Fruit fly (Drosophila melanogaster) whole organism, embryonic: ENCODE data around the gene mbc.

ENCODE experiments used
- Abd-B ChIP-seq: fragments of 200-800 bp; sonication (Bioruptor generic); optimal IDR thresholded peaks from 2 replicates; lab custom pipeline; 2018; ENCODE audit warnings: missing biosample characterization, mild to moderate bottlenecking, missing genetic modification characterization, moderate library complexity
- Ada2b ChIP-seq: fragments of 200-800 bp; sonication (Bioruptor generic); IDR thresholded peaks from 2 replicates; pipeline ENCODE4 v1.3.6; 2022; ENCODE audit warnings: missing biosample characterization, missing genetic modification characterization
- CG12659 ChIP-seq: fragments of 200-800 bp; sonication (Bioruptor generic); optimal IDR thresholded peaks from 3 replicates; lab custom pipeline; 2017; ENCODE audit warnings: mild to moderate bottlenecking, missing biosample characterization, missing genetic modification reagents, missing genetic modification characterization
- CG15514 ChIP-seq: fragments of 200-800 bp; sonication (Bioruptor generic); optimal IDR thresholded peaks from 3 replicates; lab custom pipeline; 2017; ENCODE audit warnings: missing biosample characterization, missing genetic modification characterization, mild to moderate bottlenecking, moderate library complexity, missing genetic modification reagents
- CG16815 ChIP-seq: fragments of 200-800 bp; sonication (Bioruptor generic); optimal IDR thresholded peaks from 3 replicates; lab custom pipeline; 2017; ENCODE audit warnings: missing biosample characterization, mild to moderate bottlenecking, missing genetic modification characterization
- CG17829 ChIP-seq: fragments of 200-800 bp; optimal IDR thresholded peaks from 2 replicates; lab custom pipeline; 2019; ENCODE audit warnings: missing biosample characterization, mild to moderate bottlenecking, missing genetic modification characterization, moderate library complexity
- CG18764 ChIP-seq: fragments of 200-800 bp; sonication (Bioruptor generic); optimal IDR thresholded peaks from 3 replicates; lab custom pipeline; 2016; ENCODE audit warnings: missing biosample characterization, missing genetic modification characterization
- CG3847 ChIP-seq: fragments of 200-800 bp; sonication (Bioruptor generic); IDR thresholded peaks from 2 replicates; pipeline ENCODE4 v1.3.6; 2022; ENCODE audit warnings: missing biosample characterization, missing genetic modification characterization
- CG3995 ChIP-seq: fragments of 200-800 bp; sonication (Bioruptor generic); optimal IDR thresholded peaks from 3 replicates; lab custom pipeline; 2016; ENCODE audit warnings: missing biosample characterization, missing genetic modification characterization
- CG6791 ChIP-seq: fragments of 200-800 bp; sonication (Bioruptor generic); IDR thresholded peaks from 3 replicates; pipeline ENCODE4 v1.3.6; 2022; ENCODE audit warnings: missing biosample characterization, missing genetic modification characterization; ENCODE audit not compliant: partially characterized antibody
- CG7372 ChIP-seq: fragments of 200-800 bp; sonication (Bioruptor generic); IDR thresholded peaks from 2 replicates; pipeline ENCODE4 v1.3.6; 2022; ENCODE audit warnings: missing biosample characterization, missing genetic modification characterization
- Chrac-16 ChIP-seq: fragments of 200-800 bp; sonication (Bioruptor generic); optimal IDR thresholded peaks from 3 replicates; lab custom pipeline; 2016; ENCODE audit warnings: missing biosample characterization, missing genetic modification characterization
- D ChIP-seq, 2 experiments: fragments of 200-800 bp in 1 of 2; fragments of >200 bp in 1 of 2; sonication (Bioruptor generic) in 1 of 2; optimal IDR thresholded peaks; 2 replicates in 1 of 2; 3 replicates in 1 of 2; lab custom pipeline; 2017; ENCODE audit warnings: mild to moderate bottlenecking in 1 of 2, missing biosample characterization in 1 of 2, missing genetic modification characterization in 1 of 2, missing genetic modification reagents in 1 of 2
- Dad ChIP-seq: fragments of 200-800 bp; sonication (Bioruptor generic); optimal IDR thresholded peaks from 3 replicates; lab custom pipeline; 2016; ENCODE audit warnings: missing biosample characterization, missing genetic modification characterization
- Doc2 ChIP-seq: fragments of 200-800 bp; sonication (Bioruptor generic); IDR thresholded peaks from 2 replicates; pipeline ENCODE4 v1.3.6; 2022; ENCODE audit warnings: missing biosample characterization, missing genetic modification characterization
- HLH3B ChIP-seq: fragments of 200-800 bp; sonication (Bioruptor generic); IDR thresholded peaks from 2 replicates; pipeline ENCODE4 v1.3.6; 2022; ENCODE audit warnings: missing biosample characterization, missing genetic modification characterization
- Hand ChIP-seq: fragments of 200-800 bp; sonication (Bioruptor generic); optimal IDR thresholded peaks from 2 replicates; lab custom pipeline; 2017; ENCODE audit warnings: mild to moderate bottlenecking, missing biosample characterization, missing genetic modification reagents, missing genetic modification characterization
- HmgZ ChIP-seq: fragments of 200-800 bp; sonication (Bioruptor generic); optimal IDR thresholded peaks from 2 replicates; lab custom pipeline; 2018; ENCODE audit warnings: missing biosample characterization, mild to moderate bottlenecking, missing genetic modification characterization
- Lhr ChIP-seq: fragments of 200-800 bp; sonication (Bioruptor generic); optimal IDR thresholded peaks from 3 replicates; lab custom pipeline; 2017; ENCODE audit warnings: mild to moderate bottlenecking, missing biosample characterization, missing genetic modification reagents, missing genetic modification characterization
- MTF-1 ChIP-seq: fragments of 200-800 bp; sonication (Bioruptor generic); optimal IDR thresholded peaks from 2 replicates; lab custom pipeline; 2018; ENCODE audit warnings: missing biosample characterization, mild to moderate bottlenecking, missing genetic modification characterization, borderline replicate concordance
- Mad ChIP-seq: fragments of 200-800 bp; sonication (Bioruptor generic); optimal IDR thresholded peaks from 2 replicates; lab custom pipeline; 2016; ENCODE audit warnings: missing biosample characterization, missing genetic modification characterization
- Nf-YA ChIP-seq: fragments of 200-800 bp; sonication (Bioruptor generic); IDR thresholded peaks from 2 replicates; pipeline ENCODE4 v1.3.6; 2022; ENCODE audit warnings: missing biosample characterization, missing genetic modification characterization
- Pdp1 ChIP-seq, 2 experiments: fragments of 200-800 bp; sonication (Bioruptor generic); optimal IDR thresholded peaks; 3 replicates each; lab custom pipeline; 2016; ENCODE audit warnings: missing biosample characterization in 2 of 2, missing genetic modification characterization in 2 of 2, mild to moderate bottlenecking in 1 of 2, moderate library complexity in 1 of 2
- Side ChIP-seq: fragments of 200-800 bp; sonication (Bioruptor generic); optimal IDR thresholded peaks from 2 replicates; lab custom pipeline; 2016; ENCODE audit warnings: missing biosample characterization, missing genetic modification characterization
- bsh ChIP-seq, 2 experiments: fragments of 200-800 bp; sonication (Bioruptor generic); optimal IDR thresholded peaks; 2 replicates each; lab custom pipeline; 2017 to 2018; ENCODE audit warnings: mild to moderate bottlenecking in 2 of 2, missing biosample characterization in 2 of 2, missing genetic modification characterization in 2 of 2, moderate library complexity in 1 of 2
- cg ChIP-seq: fragments of 200-800 bp; sonication (Bioruptor generic); optimal IDR thresholded peaks from 3 replicates; lab custom pipeline; 2019; ENCODE audit warnings: missing biosample characterization, mild to moderate bottlenecking, missing genetic modification characterization, moderate library complexity
- dpn ChIP-seq, 2 experiments: fragments of 200-800 bp; sonication (Bioruptor generic); optimal IDR thresholded peaks; 3 replicates each; lab custom pipeline; 2016; ENCODE audit warnings: missing biosample characterization in 2 of 2, missing genetic modification characterization in 2 of 2
- dysf ChIP-seq: fragments of 200-800 bp; sonication (Bioruptor generic); IDR thresholded peaks from 3 replicates; pipeline ENCODE4 v1.3.6; 2022; ENCODE audit warnings: missing biosample characterization, missing genetic modification characterization
- fd96Cb ChIP-seq: fragments of 200-800 bp; sonication (Bioruptor generic); optimal IDR thresholded peaks from 2 replicates; lab custom pipeline; 2018; ENCODE audit warnings: missing biosample characterization, mild to moderate bottlenecking, missing genetic modification characterization, moderate library complexity
- grau ChIP-seq: fragments of 200-800 bp; optimal IDR thresholded peaks from 3 replicates; lab custom pipeline; 2019; ENCODE audit warnings: missing biosample characterization, mild to moderate bottlenecking, missing genetic modification characterization, moderate library complexity
- hkb ChIP-seq, 2 experiments: fragments of 200-800 bp in 1 of 2; fragments of >200 bp in 1 of 2; sonication (Bioruptor generic) in 1 of 2; IDR thresholded peaks in 1 of 2; optimal IDR thresholded peaks in 1 of 2; 2 replicates each; pipeline versions ENCODE4 v1.3.6 to Lab custom; 2017 to 2022; ENCODE audit warnings: missing biosample characterization in 1 of 2, missing genetic modification characterization in 1 of 2
- insv ChIP-seq, 2 experiments: fragments of 200-800 bp; sonication (Bioruptor generic); optimal IDR thresholded peaks; 3 replicates each; lab custom pipeline; 2016 to 2018; ENCODE audit warnings: missing biosample characterization in 2 of 2, missing genetic modification characterization in 2 of 2
- klu ChIP-seq: fragments of 200-800 bp; sonication (Bioruptor generic); IDR thresholded peaks from 2 replicates; pipeline ENCODE4 v1.3.6; 2022; ENCODE audit warnings: missing biosample characterization, missing genetic modification characterization
- lbe ChIP-seq: fragments of 200-800 bp; sonication (Bioruptor generic); optimal IDR thresholded peaks from 2 replicates; lab custom pipeline; 2016; ENCODE audit warnings: missing biosample characterization, mild to moderate bottlenecking, missing genetic modification characterization
- lilli ChIP-seq: fragments of 200-800 bp; sonication (Bioruptor generic); optimal IDR thresholded peaks from 3 replicates; lab custom pipeline; 2016; ENCODE audit warnings: missing biosample characterization, missing genetic modification characterization
- lmd ChIP-seq: fragments of 200-800 bp; sonication (Bioruptor generic); IDR thresholded peaks from 2 replicates; pipeline ENCODE4 v1.3.6; 2022; ENCODE audit warnings: missing biosample characterization, missing genetic modification characterization
- odd ChIP-seq: fragments of 200-800 bp; sonication (Bioruptor generic); optimal IDR thresholded peaks from 2 replicates; lab custom pipeline; 2017; ENCODE audit warnings: missing biosample characterization, mild to moderate bottlenecking, missing genetic modification characterization
- org-1 ChIP-seq: fragments of 200-800 bp; sonication (Bioruptor generic); optimal IDR thresholded peaks from 2 replicates; lab custom pipeline; 2017; ENCODE audit warnings: missing biosample characterization, missing genetic modification characterization
- pan ChIP-seq, 4 experiments: fragments of >200 bp in 3 of 4; fragments of 200-800 bp in 1 of 4; sonication (Bioruptor generic) in 1 of 4; optimal IDR thresholded peaks in 3 of 4; IDR thresholded peaks in 1 of 4; 2 replicates each; pipeline versions ENCODE4 v1.3.6 to Lab custom; 2017 to 2022; ENCODE audit warnings: missing biosample characterization in 2 of 4, missing genetic modification characterization in 2 of 4, mixed read lengths in 1 of 4
- pfk ChIP-seq: fragments of 200-800 bp; sonication (Bioruptor generic); optimal IDR thresholded peaks from 2 replicates; lab custom pipeline; 2018; ENCODE audit warnings: missing biosample characterization, mild to moderate bottlenecking, missing genetic modification characterization, moderate library complexity
- pum ChIP-seq: fragments of 200-800 bp; sonication (Bioruptor generic); optimal IDR thresholded peaks from 2 replicates; lab custom pipeline; 2016; ENCODE audit warnings: missing biosample characterization, missing genetic modification characterization
- rib ChIP-seq: fragments of 200-800 bp; sonication (Bioruptor generic); IDR thresholded peaks from 2 replicates; pipeline ENCODE4 v1.3.6; 2022; ENCODE audit warnings: missing biosample characterization, missing genetic modification characterization
- row ChIP-seq: fragments of 200-800 bp; sonication (Bioruptor generic); IDR thresholded peaks from 3 replicates; pipeline ENCODE4 v1.3.6; 2022; ENCODE audit warnings: missing biosample characterization, missing genetic modification characterization
- run ChIP-seq: fragments of 200-800 bp; sonication (Bioruptor generic); optimal IDR thresholded peaks from 3 replicates; lab custom pipeline; 2018; ENCODE audit warnings: missing biosample characterization, mild to moderate bottlenecking, missing genetic modification characterization
- seq ChIP-seq: fragments of 200-800 bp; sonication (Bioruptor generic); IDR thresholded peaks from 2 replicates; pipeline ENCODE4 v1.3.6; 2022; ENCODE audit warnings: missing biosample characterization, missing genetic modification characterization
- slbo ChIP-seq: fragments of 200-800 bp; sonication (Bioruptor generic); IDR thresholded peaks from 2 replicates; pipeline ENCODE4 v1.3.6; 2022; ENCODE audit warnings: missing biosample characterization, missing genetic modification characterization
- sr ChIP-seq: fragments of 200-800 bp; sonication (Bioruptor generic); IDR thresholded peaks from 3 replicates; pipeline ENCODE4 v1.3.6; 2022; ENCODE audit warnings: missing biosample characterization, missing genetic modification characterization

mbc gene

DNA sequence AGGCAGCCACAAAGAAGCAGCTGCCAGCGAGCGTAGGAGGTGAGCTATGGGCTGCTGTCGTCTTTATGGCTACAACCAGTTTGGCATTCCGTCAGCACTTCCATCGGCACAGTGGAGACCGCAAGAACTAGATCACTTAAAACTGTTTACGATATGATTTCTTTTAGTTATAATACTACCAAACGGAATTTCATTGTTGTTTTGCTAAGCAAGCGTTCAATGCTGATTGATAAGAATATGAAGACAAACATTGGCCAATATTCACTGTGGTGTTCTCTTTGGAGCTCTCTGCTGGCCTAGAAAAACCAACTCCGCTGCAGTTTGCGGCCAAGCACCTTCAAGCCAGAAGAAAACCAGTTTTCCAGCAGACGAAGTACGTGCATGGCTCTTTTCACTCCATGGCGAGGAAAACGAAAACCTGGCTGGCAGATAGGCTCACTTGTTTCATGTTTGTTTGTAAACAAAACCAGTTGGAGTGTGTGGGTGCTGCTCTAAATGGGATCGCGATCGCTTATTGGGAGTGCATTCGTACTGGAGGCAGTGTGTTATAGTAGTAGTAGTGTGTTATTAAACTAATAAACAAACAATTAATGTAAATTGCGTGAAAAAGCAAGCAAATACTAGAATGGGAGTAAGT is 36.1 kb downstream of the mbc start (continued):
- TF ChIP-seq Mad (GFP tag; lab: Kevin White, UChicago) (no peak), CG3847 (0 out of 2 replicates have a peak, but pooled peaks have one; percentile 10), Ada2b (GFP tag; lab: Robert Waterston, UW) (0 out of 2 replicates have a peak, but pooled peaks have one; percentile 22), lilli (GFP tag; lab: Kevin White, UChicago) (peak; percentile 23), Side (GFP tag; lab: Kevin White, UChicago) (peak; percentile 17), MTF-1 (GFP tag; lab: Kevin White, UChicago) (no peak), Dad (peak; percentile 10), Lhr (no peak), dpn (GFP tag; optimal IDR thresholded peaks at IDR 0.05; lab: Kevin White, UChicago) (no peak), insv (GFP tag; optimal IDR thresholded peaks at IDR 0.05; lab: Kevin White, UChicago) (peak in 1 of 2 experiments; percentile 66), run (tag; lab: Kevin White, UChicago) (peak; percentile 4), pfk (GFP tag; lab: Kevin White, UChicago) (peak; percentile 5), grau (tag; lab: Kevin White, UChicago) (peak; percentile 89), klu (GFP tag; lab: Robert Waterston, UW) (no peak), Nf-YA (GFP tag; lab: Robert Waterston, UW) (no peak), sr (GFP tag; lab: Robert Waterston, UW) (peak; percentile 50; the same call in 2 of the 3 replicates), Chrac-16 (GFP tag; lab: Kevin White, UChicago) (no peak), lmd (GFP tag; lab: Robert Waterston, UW) (peak; percentile 38), D (optimal IDR thresholded peaks at IDR 0.05; lab: Kevin White, UChicago) (no peak), D (GFP tag; optimal IDR thresholded peaks at IDR 0.05; lab: Kevin White, UChicago) (no peak), hkb (optimal IDR thresholded peaks at IDR 0.05; lab: Kevin White, UChicago) (no peak), hkb (GFP tag; IDR thresholded peaks at IDR 0.05; lab: Robert Waterston, UW) (peak; percentile 68), HmgZ (tag; lab: Kevin White, UChicago) (peak; percentile 2), CG7372 (GFP tag; lab: Robert Waterston, UW) (no peak), HLH3B (GFP tag; lab: Robert Waterston, UW) (peak; percentile 47), cg (GFP tag; lab: Kevin White, UChicago) (peak; percentile 39), CG16815 (GFP tag; lab: Kevin White, UChicago) (no peak), CG6791 (GFP tag; lab: Robert Waterston, UW) (no peak), Hand (GFP tag; lab: Kevin White, UChicago) (no peak), slbo (GFP tag; lab: Robert Waterston, UW) (peak; percentile 33; the same call in 1 of the 2 replicates), seq (peak; percentile 54), row (GFP tag; lab: Robert Waterston, UW) (peak; percentile 66)

DNA sequence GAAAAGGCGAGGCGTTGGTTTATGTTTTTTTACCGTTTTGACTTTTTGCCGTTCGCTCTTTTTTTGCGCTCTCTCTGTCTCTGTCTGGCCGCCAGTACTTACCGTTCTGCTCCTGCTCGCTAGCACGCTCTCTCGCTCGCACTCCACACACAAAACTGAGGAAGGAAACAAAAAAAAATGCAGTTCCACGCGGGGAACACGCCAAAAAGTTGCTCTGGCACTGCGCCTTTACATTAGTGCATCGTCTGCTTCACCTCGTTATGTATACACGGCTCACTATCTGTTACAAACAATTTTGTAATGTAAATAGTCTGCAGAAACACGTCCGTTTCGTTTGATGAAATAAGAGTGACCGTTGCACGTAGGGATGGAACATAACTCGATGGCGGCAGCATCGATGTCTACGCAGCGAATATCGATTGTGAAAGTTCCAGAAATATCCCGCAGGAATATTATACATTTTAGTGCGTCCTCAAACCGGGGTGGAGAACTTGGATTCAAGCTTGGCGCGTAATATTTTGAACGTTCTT is 37.4 kb downstream of the mbc start, which contains the start of the genes CG33111 and eIF4G2:
Gene CG33111 (minus strand): TSS at position 359 of the 530 bp plus-strand sequence.
Gene eIF4G2 (minus strand): TSS at position 359 of the 530 bp plus-strand sequence.
- TF ChIP-seq CG12659 (GFP tag; lab: Kevin White, UChicago) (peak; percentile 68), pum (peak; percentile 18), fd96Cb (tag; lab: Kevin White, UChicago) (no peak), CG15514 (peak; percentile 78), Abd-B (GFP tag; lab: Kevin White, UChicago) (no peak), CG3995 (GFP tag; lab: Kevin White, UChicago) (peak; percentile 49), dysf (GFP tag; lab: Robert Waterston, UW) (peak; percentile 6; the same call in 1 of the 3 replicates), Doc2 (GFP tag; lab: Robert Waterston, UW) (no peak), CG18764 (GFP tag; lab: Kevin White, UChicago) (no peak), org-1 (GFP tag; lab: Kevin White, UChicago) (no peak), odd (GFP tag; lab: Kevin White, UChicago) (peak; percentile 37), CG17829 (tag; lab: Kevin White, UChicago) (peak; percentile 54), run (tag; lab: Kevin White, UChicago) (no peak), pan (optimal IDR thresholded peaks at IDR 0.05; lab: Kevin White, UChicago) (no peak), pan (GFP tag; optimal IDR thresholded peaks at IDR 0.05 in 1 of 2, IDR thresholded peaks at IDR 0.05 in 1 of 2) (no peak), Pdp1 (GFP tag; optimal IDR thresholded peaks at IDR 0.05; lab: Kevin White, UChicago) (peak; percentile 12 to 75), bsh (GFP tag; optimal IDR thresholded peaks at IDR 0.05; lab: Kevin White, UChicago) (peak; percentile 4 to 66), lbe (GFP tag; lab: Kevin White, UChicago) (no peak), rib (GFP tag; lab: Robert Waterston, UW) (0 out of 2 replicates have a peak, but pooled peaks have one; percentile 48)
